Worm (Caenorhabditis elegans) whole organism, L3 larva: ENCODE data around the gene dhs-6.

ENCODE experiments used
- egl-27 ChIP-seq: sonication (generic microtip); optimal IDR thresholded peaks from 4 replicates; lab custom pipeline; 2017; ENCODE audit warnings: missing biosample characterization, missing genetic modification reagents, missing genetic modification characterization
- nhr-12 ChIP-seq: fragments of 150-350 bp; optimal IDR thresholded peaks from 2 replicates; lab custom pipeline; 2014; ENCODE audit warnings: missing biosample characterization, missing genetic modification characterization
- snpc-4 ChIP-seq: fragments of 150-350 bp; optimal IDR thresholded peaks from 2 replicates; lab custom pipeline; 2014; ENCODE audit warnings: missing biosample characterization, missing genetic modification characterization
- tbx-2 ChIP-seq: sonication (generic microtip); optimal IDR thresholded peaks from 2 replicates; lab custom pipeline; 2016; ENCODE audit warnings: mild to moderate bottlenecking, missing genetic modification characterization, missing compliant biosample characterization
- ztf-4 ChIP-seq: fragments of 150-350 bp; optimal IDR thresholded peaks from 2 replicates; lab custom pipeline; 2014; ENCODE audit warnings: missing biosample characterization, missing genetic modification characterization

ce11 chrII:5667540-5667939 lies 48.4 kb upstream of the dhs-6 start:
- no peak for TF ChIP-seq tbx-2 (tag; lab: Kevin White, UChicago)
- TF ChIP-seq ztf-4 (tag; lab: Kevin White, UChicago): no peak
- no peak for TF ChIP-seq egl-27 (tag; lab: Kevin White, UChicago)
- TF ChIP-seq nhr-12 (tag; lab: Kevin White, UChicago): no peak
- TF ChIP-seq snpc-4 (tag; lab: Kevin White, UChicago): no peak
